Fruit fly (Drosophila melanogaster) whole organism, embryonic: ENCODE results near the gene CG14442.
A peak's percentile ranks its signal among the peaks of the same experiment; 100 is the strongest.

Source experiments
- ATbp ChIP-seq: fragments of 200-800 bp; sonication (Bioruptor generic); optimal IDR thresholded peaks from 2 replicates; lab custom pipeline; 2017; ENCODE audit warnings: missing biosample characterization, mild to moderate bottlenecking, missing genetic modification characterization, missing genetic modification reagents
- BEAF-32 ChIP-seq: fragments of 200-800 bp; sonication (Bioruptor generic); optimal IDR thresholded peaks from 3 replicates; lab custom pipeline; 2017; ENCODE audit warnings: missing biosample characterization, missing genetic modification characterization, mild to moderate bottlenecking, moderate library complexity, missing genetic modification reagents
- CG10959 ChIP-seq: fragments of 200-800 bp; sonication (Bioruptor generic); IDR thresholded peaks from 2 replicates; pipeline ENCODE4 v1.3.6; 2022; ENCODE audit warnings: missing biosample characterization, missing genetic modification characterization
- CG11085 ChIP-seq: fragments of 200-800 bp; sonication (Bioruptor generic); IDR thresholded peaks from 2 replicates; pipeline ENCODE4 v1.3.6; 2022; ENCODE audit warnings: missing biosample characterization, missing genetic modification characterization
- CG11093 ChIP-seq: fragments of 200-800 bp; sonication (Bioruptor generic); IDR thresholded peaks from 3 replicates; pipeline ENCODE4 v1.3.6; 2022; ENCODE audit warnings: missing biosample characterization, missing genetic modification characterization
- CG11560 ChIP-seq: fragments of 200-800 bp; sonication (Bioruptor generic); IDR thresholded peaks from 3 replicates; pipeline ENCODE4 v1.3.6; 2022; ENCODE audit warnings: missing biosample characterization, missing genetic modification characterization
- CG13287 ChIP-seq: fragments of 200-800 bp; sonication (Bioruptor generic); IDR thresholded peaks from 2 replicates; pipeline ENCODE4 v1.3.6; 2022; ENCODE audit warnings: missing biosample characterization, missing genetic modification characterization; ENCODE audit not compliant: partially characterized antibody
- CG15073 ChIP-seq: fragments of 200-800 bp; sonication (Bioruptor generic); optimal IDR thresholded peaks from 2 replicates; lab custom pipeline; 2016; ENCODE audit warnings: missing biosample characterization, missing genetic modification characterization
- CG17359 ChIP-seq: fragments of 200-800 bp; sonication (Bioruptor generic); optimal IDR thresholded peaks from 3 replicates; lab custom pipeline; 2018; ENCODE audit warnings: missing biosample characterization, mild to moderate bottlenecking, missing genetic modification characterization, moderate library complexity
- CG17912 ChIP-seq: fragments of 200-800 bp; sonication (Bioruptor generic); optimal IDR thresholded peaks from 2 replicates; lab custom pipeline; 2018; ENCODE audit warnings: missing biosample characterization, mild to moderate bottlenecking, missing genetic modification characterization
- CG2202 ChIP-seq: fragments of 200-800 bp; sonication (Bioruptor generic); optimal IDR thresholded peaks from 2 replicates; lab custom pipeline; 2018; ENCODE audit warnings: missing biosample characterization, mild to moderate bottlenecking, missing genetic modification characterization
- CG2875 ChIP-seq: fragments of 200-800 bp; sonication (Bioruptor generic); optimal IDR thresholded peaks from 2 replicates; lab custom pipeline; 2017; ENCODE audit warnings: missing biosample characterization, mild to moderate bottlenecking, missing genetic modification characterization, missing genetic modification reagents
- CG30431 ChIP-seq: fragments of 200-800 bp; sonication (Bioruptor generic); optimal IDR thresholded peaks from 2 replicates; lab custom pipeline; 2017; ENCODE audit warnings: missing biosample characterization, missing genetic modification characterization
- CG3065 ChIP-seq: fragments of 200-800 bp; sonication (Bioruptor generic); optimal IDR thresholded peaks from 2 replicates; lab custom pipeline; 2016; ENCODE audit warnings: missing biosample characterization, missing genetic modification characterization
- CG31224 ChIP-seq: fragments of 200-800 bp; sonication (Bioruptor generic); IDR thresholded peaks from 2 replicates; pipeline ENCODE4 v1.3.6; 2022; ENCODE audit warnings: missing biosample characterization, missing genetic modification characterization
- CG3163 ChIP-seq: fragments of 200-800 bp; sonication (Bioruptor generic); optimal IDR thresholded peaks from 3 replicates; lab custom pipeline; 2016; ENCODE audit warnings: missing biosample characterization, missing genetic modification characterization
- CG34376 ChIP-seq: fragments of 200-800 bp; sonication (Bioruptor generic); optimal IDR thresholded peaks from 2 replicates; lab custom pipeline; 2018; ENCODE audit warnings: missing biosample characterization, mild to moderate bottlenecking, missing genetic modification characterization
- CG3847 ChIP-seq: fragments of 200-800 bp; sonication (Bioruptor generic); IDR thresholded peaks from 2 replicates; pipeline ENCODE4 v1.3.6; 2022; ENCODE audit warnings: missing biosample characterization, missing genetic modification characterization
- CG4360 ChIP-seq: fragments of 200-800 bp; sonication (Bioruptor generic); IDR thresholded peaks from 2 replicates; pipeline ENCODE4 v1.3.6; 2022; ENCODE audit warnings: missing biosample characterization, missing genetic modification characterization
- CHES-1-like ChIP-seq: fragments of 200-800 bp; sonication (Bioruptor generic); optimal IDR thresholded peaks from 2 replicates; lab custom pipeline; 2016; ENCODE audit warnings: missing biosample characterization, missing genetic modification characterization
- Deaf1 ChIP-seq: fragments of 200-800 bp; optimal IDR thresholded peaks from 3 replicates; lab custom pipeline; 2019; ENCODE audit warnings: missing biosample characterization, mild to moderate bottlenecking, missing genetic modification characterization, moderate library complexity
- Dek ChIP-seq: fragments of 200-800 bp; sonication (Bioruptor generic); optimal IDR thresholded peaks from 3 replicates; lab custom pipeline; 2019; ENCODE audit warnings: missing biosample characterization, mild to moderate bottlenecking, missing genetic modification characterization, moderate library complexity
- Dll ChIP-seq: fragments of 200-800 bp; sonication (Bioruptor generic); IDR thresholded peaks from 4 replicates; pipeline ENCODE4 v1.3.6; 2022; ENCODE audit warnings: missing biosample characterization, missing genetic modification characterization; ENCODE audit not compliant: partially characterized antibody
- GATAe ChIP-seq: fragments of 200-800 bp; sonication (Bioruptor generic); conservative IDR thresholded peaks from 2 replicates; pipeline ENCODE4 v1.3.6; 2022; ENCODE audit warnings: missing biosample characterization, missing genetic modification characterization
- H2.0 ChIP-seq: fragments of 200-800 bp; sonication (Bioruptor generic); IDR thresholded peaks from 2 replicates; pipeline ENCODE4 v1.3.6; 2022; ENCODE audit warnings: missing biosample characterization, missing genetic modification characterization
- HmgD ChIP-seq: fragments of 200-800 bp; sonication (Bioruptor generic); optimal IDR thresholded peaks from 3 replicates; lab custom pipeline; 2016; ENCODE audit warnings: missing biosample characterization, missing genetic modification characterization
- Hmx ChIP-seq: fragments of 200-800 bp; sonication (Bioruptor generic); optimal IDR thresholded peaks from 2 replicates; lab custom pipeline; 2016; ENCODE audit warnings: missing biosample characterization, missing genetic modification characterization
- Lhr ChIP-seq: fragments of 200-800 bp; sonication (Bioruptor generic); optimal IDR thresholded peaks from 3 replicates; lab custom pipeline; 2017; ENCODE audit warnings: mild to moderate bottlenecking, missing biosample characterization, missing genetic modification reagents, missing genetic modification characterization
- MBD-R2 ChIP-seq: fragments of 200-800 bp; sonication (Bioruptor generic); IDR thresholded peaks from 2 replicates; pipeline ENCODE4 v1.3.6; 2022; ENCODE audit warnings: missing biosample characterization, missing genetic modification characterization
- Max ChIP-seq: fragments of 200-800 bp; sonication (Bioruptor generic); optimal IDR thresholded peaks from 2 replicates; lab custom pipeline; 2016; ENCODE audit warnings: missing biosample characterization, mild to moderate bottlenecking, missing genetic modification characterization
- Myb ChIP-seq: fragments of 200-800 bp; sonication (Bioruptor generic); optimal IDR thresholded peaks from 2 replicates; lab custom pipeline; 2016; ENCODE audit warnings: missing biosample characterization, missing genetic modification characterization
- NK7.1 ChIP-seq: fragments of 200-800 bp; sonication (Bioruptor generic); optimal IDR thresholded peaks from 3 replicates; lab custom pipeline; 2016; ENCODE audit warnings: missing biosample characterization, missing genetic modification characterization
- Neu2 ChIP-seq: fragments of 200-800 bp; sonication (Bioruptor generic); optimal IDR thresholded peaks from 3 replicates; lab custom pipeline; 2016; ENCODE audit warnings: missing biosample characterization, missing genetic modification characterization, borderline replicate concordance
- Nf-YB ChIP-seq: fragments of 200-800 bp; sonication (Bioruptor generic); optimal IDR thresholded peaks from 3 replicates; lab custom pipeline; 2019; ENCODE audit warnings: missing biosample characterization, mild to moderate bottlenecking, missing genetic modification characterization, moderate library complexity
- Opbp ChIP-seq: fragments of 200-800 bp; sonication (Bioruptor generic); IDR thresholded peaks from 3 replicates; pipeline ENCODE4 v1.3.6; 2022; ENCODE audit warnings: missing biosample characterization, missing genetic modification characterization; ENCODE audit not compliant: partially characterized antibody
- Pdp1 ChIP-seq, 2 experiments: fragments of 200-800 bp; sonication (Bioruptor generic); optimal IDR thresholded peaks; 3 replicates each; lab custom pipeline; 2016; ENCODE audit warnings: missing biosample characterization in 2 of 2, missing genetic modification characterization in 2 of 2, mild to moderate bottlenecking in 1 of 2, moderate library complexity in 1 of 2
- bigmax ChIP-seq: fragments of 200-800 bp; sonication (Bioruptor generic); optimal IDR thresholded peaks from 2 replicates; lab custom pipeline; 2018; ENCODE audit warnings: missing biosample characterization, mild to moderate bottlenecking, missing genetic modification characterization
- bowl ChIP-seq: fragments of 200-800 bp; sonication (Bioruptor generic); IDR thresholded peaks from 2 replicates; pipeline ENCODE4 v1.3.6; 2022; ENCODE audit warnings: missing biosample characterization, missing genetic modification characterization
- chinmo ChIP-seq: fragments of 200-800 bp; sonication (Bioruptor generic); IDR thresholded peaks from 4 replicates; pipeline ENCODE4 v1.3.6; 2022; ENCODE audit warnings: missing biosample characterization, missing genetic modification characterization; ENCODE audit not compliant: partially characterized antibody
- fru ChIP-seq: fragments of >200 bp; optimal IDR thresholded peaks from 2 replicates; lab custom pipeline; 2017
- gcm2 ChIP-seq: fragments of 200-800 bp; sonication (Bioruptor generic); optimal IDR thresholded peaks from 2 replicates; lab custom pipeline; 2016; ENCODE audit warnings: missing biosample characterization, missing genetic modification characterization
- grn ChIP-seq: fragments of 200-800 bp; sonication (Bioruptor generic); optimal IDR thresholded peaks from 3 replicates; lab custom pipeline; 2017; ENCODE audit warnings: missing biosample characterization, missing genetic modification characterization
- insv ChIP-seq, 2 experiments: fragments of 200-800 bp; sonication (Bioruptor generic); optimal IDR thresholded peaks; 3 replicates each; lab custom pipeline; 2016 to 2018; ENCODE audit warnings: missing biosample characterization in 2 of 2, missing genetic modification characterization in 2 of 2
- inv ChIP-seq: fragments of 200-800 bp; sonication (Bioruptor generic); IDR thresholded peaks from 2 replicates; pipeline ENCODE4 v1.3.6; 2022; ENCODE audit warnings: missing biosample characterization, missing genetic modification characterization; ENCODE audit not compliant: partially characterized antibody
- maf-S ChIP-seq: fragments of 200-800 bp; sonication (Bioruptor generic); optimal IDR thresholded peaks from 2 replicates; lab custom pipeline; 2016; ENCODE audit warnings: missing biosample characterization, missing genetic modification characterization
- onecut ChIP-seq: fragments of 200-800 bp; sonication (Bioruptor generic); IDR thresholded peaks from 2 replicates; pipeline ENCODE4 v1.3.6; 2022; ENCODE audit warnings: missing biosample characterization, missing genetic modification characterization
- p53 ChIP-seq: fragments of 200-800 bp; sonication (Bioruptor generic); optimal IDR thresholded peaks from 2 replicates; lab custom pipeline; 2016; ENCODE audit warnings: missing biosample characterization, missing genetic modification characterization
- pros ChIP-seq: fragments of 200-800 bp; sonication (Bioruptor generic); optimal IDR thresholded peaks from 3 replicates; lab custom pipeline; 2019; ENCODE audit warnings: missing biosample characterization, mild to moderate bottlenecking, missing genetic modification characterization, moderate library complexity
- sim ChIP-seq: fragments of 200-800 bp; sonication (Bioruptor generic); IDR thresholded peaks from 2 replicates; pipeline ENCODE4 v1.3.6; 2022; ENCODE audit warnings: missing biosample characterization, missing genetic modification characterization
- stwl ChIP-seq: fragments of 200-800 bp; sonication (Bioruptor generic); optimal IDR thresholded peaks from 3 replicates; lab custom pipeline; 2018; ENCODE audit warnings: missing biosample characterization, mild to moderate bottlenecking, missing genetic modification characterization, moderate library complexity
- wor ChIP-seq: fragments of 200-800 bp; sonication (Bioruptor generic); IDR thresholded peaks from 2 replicates; pipeline ENCODE4 v1.3.6; 2022; ENCODE audit warnings: missing biosample characterization, missing genetic modification characterization

CG14442 gene

dm6 chrX:6711295-6711694 lies 16.5 kb upstream of the CG14442 start (continued):
- TF ChIP-seq sim (GFP tag; lab: Robert Waterston, UW) (0 out of 2 replicates have a peak, but pooled peaks have one; percentile 9), inv (GFP tag; lab: Robert Waterston, UW) (no peak), CG11560 (tag; lab: Robert Waterston, UW) (peak; percentile 27; the same call in 1 of the 3 replicates), Opbp (GFP tag; lab: Robert Waterston, UW) (no peak), wor (GFP tag; lab: Robert Waterston, UW) (no peak; the same call in 1 of the 2 replicates), Neu2 (GFP tag; lab: Kevin White, UChicago) (no peak), pros (GFP tag; lab: Kevin White, UChicago) (no peak), ATbp (peak; percentile 82), Nf-YB (GFP tag; lab: Kevin White, UChicago) (peak; percentile 61), CG10959 (GFP tag; lab: Robert Waterston, UW) (no peak), Deaf1 (tag; lab: Kevin White, UChicago) (peak; percentile 80), MBD-R2 (peak; percentile 36; the same call in 1 of the 2 replicates), GATAe (GFP tag; lab: Robert Waterston, UW) (no peak), CG17912 (GFP tag; lab: Kevin White, UChicago) (no peak), CG4360 (GFP tag; lab: Robert Waterston, UW) (no peak), CG30431 (GFP tag; lab: Kevin White, UChicago) (peak; percentile 54), Max (GFP tag; lab: Kevin White, UChicago) (peak; percentile 55), CG13287 (GFP tag; lab: Robert Waterston, UW) (no peak), grn (GFP tag; lab: Kevin White, UChicago) (peak; percentile 35), CG15073 (GFP tag; lab: Kevin White, UChicago) (peak; percentile 4), CG17359 (peak; percentile 86), stwl (tag; lab: Kevin White, UChicago) (no peak), bigmax (GFP tag; lab: Kevin White, UChicago) (no peak), HmgD (GFP tag; lab: Kevin White, UChicago) (peak; percentile 58), maf-S (peak; percentile 60), bowl (GFP tag; lab: Robert Waterston, UW) (no peak), Hmx (GFP tag; lab: Kevin White, UChicago) (peak; percentile 5), fru (lab: Kevin White, UChicago) (no peak), onecut (GFP tag; lab: Robert Waterston, UW) (peak; percentile 51), CG2875 (GFP tag; lab: Kevin White, UChicago) (peak; percentile 79), Myb (GFP tag; lab: Kevin White, UChicago) (peak; percentile 60), CG31224 (GFP tag; lab: Robert Waterston, UW) (peak; percentile 62), CG11085 (GFP tag; lab: Robert Waterston, UW) (peak; percentile 56), Dll (GFP tag; lab: Robert Waterston, UW) (no peak), CG2202 (peak; percentile 45), insv (GFP tag; optimal IDR thresholded peaks at IDR 0.05; lab: Kevin White, UChicago) (no peak), gcm2 (GFP tag; lab: Kevin White, UChicago) (peak; percentile 54), H2.0 (GFP tag; lab: Robert Waterston, UW) (peak; percentile 53; the same call in 1 of the 2 replicates), BEAF-32 (GFP tag; lab: Kevin White, UChicago) (no peak), Pdp1 (GFP tag; optimal IDR thresholded peaks at IDR 0.05; lab: Kevin White, UChicago) (peak; percentile 76 to 93), CG34376 (peak; percentile 37), NK7.1 (GFP tag; lab: Kevin White, UChicago) (peak; percentile 61), chinmo (GFP tag; lab: Robert Waterston, UW) (no peak), CG3065 (peak; percentile 28), CG3163 (GFP tag; lab: Kevin White, UChicago) (peak; percentile 83), CG11093 (GFP tag; lab: Robert Waterston, UW) (peak; percentile 61; the same call in 1 of the 3 replicates), CG3847 (GFP tag; lab: Robert Waterston, UW) (peak; percentile 64), p53 (GFP tag; lab: Kevin White, UChicago) (peak; percentile 33), CHES-1-like (GFP tag; lab: Kevin White, UChicago) (peak; percentile 77), Lhr (GFP tag; lab: Kevin White, UChicago) (peak; percentile 36), Dek (tag; lab: Kevin White, UChicago) (peak; percentile 83)
